Fruit fly (Drosophila melanogaster) whole organism, embryonic: Measurements from ENCODE around the gene Scox.

ENCODE experiments used
- Asciz ChIP-seq: fragments of 200-800 bp; sonication (Bioruptor generic); optimal IDR thresholded peaks from 2 replicates; lab custom pipeline; 2017; ENCODE audit warnings: missing biosample characterization, mild to moderate bottlenecking, missing genetic modification characterization, missing genetic modification reagents
- Awh ChIP-seq: fragments of 200-800 bp; sonication (Bioruptor generic); IDR thresholded peaks from 2 replicates; pipeline ENCODE4, ENCODE4 v1.3.6; 2022; ENCODE audit warnings: missing biosample characterization, missing genetic modification characterization
- BtbVII ChIP-seq: fragments of 200-800 bp; sonication (Bioruptor generic); optimal IDR thresholded peaks from 3 replicates; lab custom pipeline; 2017; ENCODE audit warnings: missing biosample characterization, mild to moderate bottlenecking, missing genetic modification characterization
- CG10366 ChIP-seq: fragments of 200-800 bp; sonication (Bioruptor generic); IDR thresholded peaks from 2 replicates; pipeline ENCODE4 v1.3.6; 2022; ENCODE audit warnings: missing biosample characterization, missing genetic modification characterization
- CG10565 ChIP-seq: fragments of 200-800 bp; sonication (Bioruptor generic); optimal IDR thresholded peaks from 3 replicates; lab custom pipeline; 2016; ENCODE audit warnings: missing biosample characterization, mild to moderate bottlenecking, missing genetic modification characterization
- CG10979 ChIP-seq: fragments of 200-800 bp; sonication (Bioruptor generic); optimal IDR thresholded peaks from 2 replicates; lab custom pipeline; 2018; ENCODE audit warnings: missing biosample characterization, mild to moderate bottlenecking, missing genetic modification characterization, moderate library complexity
- CG11560 ChIP-seq: fragments of 200-800 bp; sonication (Bioruptor generic); IDR thresholded peaks from 3 replicates; pipeline ENCODE4 v1.3.6; 2022; ENCODE audit warnings: missing biosample characterization, missing genetic modification characterization
- CG12299 ChIP-seq: fragments of 200-800 bp; sonication (Bioruptor generic); optimal IDR thresholded peaks from 2 replicates; lab custom pipeline; 2018; ENCODE audit warnings: missing biosample characterization, mild to moderate bottlenecking, missing genetic modification characterization
- CG12391 ChIP-seq: fragments of 200-800 bp; sonication (Bioruptor generic); optimal IDR thresholded peaks from 3 replicates; lab custom pipeline; 2018; ENCODE audit warnings: missing biosample characterization, mild to moderate bottlenecking, missing genetic modification characterization, moderate library complexity
- CG12659 ChIP-seq: fragments of 200-800 bp; sonication (Bioruptor generic); optimal IDR thresholded peaks from 3 replicates; lab custom pipeline; 2017; ENCODE audit warnings: mild to moderate bottlenecking, missing biosample characterization, missing genetic modification reagents, missing genetic modification characterization
- CG14860 ChIP-seq: fragments of 200-800 bp; sonication (Bioruptor generic); IDR thresholded peaks from 3 replicates; pipeline ENCODE4 v1.3.6; 2022; ENCODE audit warnings: missing biosample characterization, missing genetic modification characterization; ENCODE audit not compliant: partially characterized antibody
- CG15073 ChIP-seq: fragments of 200-800 bp; sonication (Bioruptor generic); optimal IDR thresholded peaks from 2 replicates; lab custom pipeline; 2016; ENCODE audit warnings: missing biosample characterization, missing genetic modification characterization
- CG16779 ChIP-seq: fragments of 200-800 bp; sonication (Bioruptor generic); IDR thresholded peaks from 2 replicates; pipeline ENCODE4 v1.3.6; 2022; ENCODE audit warnings: missing biosample characterization, missing genetic modification characterization
- CG16863 ChIP-seq: fragments of 200-800 bp; sonication (Bioruptor generic); optimal IDR thresholded peaks from 3 replicates; lab custom pipeline; 2016; ENCODE audit warnings: missing biosample characterization, missing genetic modification characterization
- CG17361 ChIP-seq: fragments of 200-800 bp; sonication (Bioruptor generic); IDR thresholded peaks from 3 replicates; pipeline ENCODE4 v1.3.6; 2022; ENCODE audit warnings: missing biosample characterization, missing genetic modification characterization
- CG17385 ChIP-seq: fragments of 200-800 bp; sonication (Bioruptor generic); optimal IDR thresholded peaks from 3 replicates; lab custom pipeline; 2018; ENCODE audit warnings: missing biosample characterization, mild to moderate bottlenecking, missing genetic modification characterization
- CG17612 ChIP-seq: fragments of 200-800 bp; sonication (Bioruptor generic); IDR thresholded peaks from 2 replicates; pipeline ENCODE4 v1.3.6; 2022; ENCODE audit warnings: missing biosample characterization, missing genetic modification characterization
- CG17802 ChIP-seq: fragments of 200-800 bp; sonication (Bioruptor generic); optimal IDR thresholded peaks from 2 replicates; lab custom pipeline; 2018; ENCODE audit warnings: missing biosample characterization, mild to moderate bottlenecking, missing genetic modification characterization, moderate library complexity
- CG18764 ChIP-seq: fragments of 200-800 bp; sonication (Bioruptor generic); optimal IDR thresholded peaks from 3 replicates; lab custom pipeline; 2016; ENCODE audit warnings: missing biosample characterization, missing genetic modification characterization
- CG3281 ChIP-seq: fragments of 200-800 bp; sonication (Bioruptor generic); optimal IDR thresholded peaks from 3 replicates; lab custom pipeline; 2017; ENCODE audit warnings: missing biosample characterization, mild to moderate bottlenecking, missing genetic modification characterization
- CG6254 ChIP-seq: fragments of 200-800 bp; sonication (Bioruptor generic); optimal IDR thresholded peaks from 3 replicates; lab custom pipeline; 2017; ENCODE audit warnings: mild to moderate bottlenecking, missing biosample characterization, missing genetic modification reagents, missing genetic modification characterization
- CG8089 ChIP-seq: fragments of 200-800 bp; sonication (Bioruptor generic); optimal IDR thresholded peaks from 3 replicates; lab custom pipeline; 2016; ENCODE audit warnings: missing biosample characterization, missing genetic modification characterization
- CG8924 ChIP-seq: fragments of 200-800 bp; optimal IDR thresholded peaks from 3 replicates; lab custom pipeline; 2019; ENCODE audit warnings: missing biosample characterization, mild to moderate bottlenecking, missing genetic modification characterization, moderate library complexity
- CG9215 ChIP-seq: fragments of 200-800 bp; sonication (Bioruptor generic); IDR thresholded peaks from 2 replicates; pipeline ENCODE4 v1.3.6; 2022; ENCODE audit warnings: missing biosample characterization, missing genetic modification characterization
- CG9817 ChIP-seq: fragments of 200-800 bp; sonication (Bioruptor generic); optimal IDR thresholded peaks from 2 replicates; lab custom pipeline; 2018; ENCODE audit warnings: missing biosample characterization, mild to moderate bottlenecking, missing genetic modification characterization, moderate library complexity
- CHES-1-like ChIP-seq: fragments of 200-800 bp; sonication (Bioruptor generic); optimal IDR thresholded peaks from 2 replicates; lab custom pipeline; 2016; ENCODE audit warnings: missing biosample characterization, missing genetic modification characterization
- Dad ChIP-seq: fragments of 200-800 bp; sonication (Bioruptor generic); optimal IDR thresholded peaks from 3 replicates; lab custom pipeline; 2016; ENCODE audit warnings: missing biosample characterization, missing genetic modification characterization
- E2f1 ChIP-seq: fragments of 200-800 bp; sonication (Bioruptor generic); IDR thresholded peaks from 2 replicates; pipeline ENCODE4 v1.3.6; 2022; ENCODE audit warnings: missing biosample characterization, missing genetic modification characterization
- HmgZ ChIP-seq: fragments of 200-800 bp; sonication (Bioruptor generic); optimal IDR thresholded peaks from 2 replicates; lab custom pipeline; 2018; ENCODE audit warnings: missing biosample characterization, mild to moderate bottlenecking, missing genetic modification characterization
- Hmx ChIP-seq: fragments of 200-800 bp; sonication (Bioruptor generic); optimal IDR thresholded peaks from 2 replicates; lab custom pipeline; 2016; ENCODE audit warnings: missing biosample characterization, missing genetic modification characterization
- Mad ChIP-seq: fragments of 200-800 bp; sonication (Bioruptor generic); optimal IDR thresholded peaks from 2 replicates; lab custom pipeline; 2016; ENCODE audit warnings: missing biosample characterization, missing genetic modification characterization
- Med ChIP-seq: fragments of 200-800 bp; sonication (Bioruptor generic); peaks from one replicate; lab custom pipeline; 2016; ENCODE audit warnings: missing biosample characterization, missing genetic modification characterization, mild to moderate bottlenecking, inconsistent platforms, moderate library complexity
- Nf-YA ChIP-seq: fragments of 200-800 bp; sonication (Bioruptor generic); IDR thresholded peaks from 2 replicates; pipeline ENCODE4 v1.3.6; 2022; ENCODE audit warnings: missing biosample characterization, missing genetic modification characterization
- PHDP ChIP-seq: fragments of 200-800 bp; sonication (Bioruptor generic); optimal IDR thresholded peaks from 3 replicates; lab custom pipeline; 2018; ENCODE audit warnings: missing biosample characterization, mild to moderate bottlenecking, missing genetic modification characterization, moderate library complexity
- Sry-δ ChIP-seq: fragments of 200-800 bp; sonication (Bioruptor generic); optimal IDR thresholded peaks from 2 replicates; lab custom pipeline; 2016; ENCODE audit warnings: missing biosample characterization, missing genetic modification characterization
- YL-1 ChIP-seq: fragments of 200-800 bp; sonication (Bioruptor generic); optimal IDR thresholded peaks from 3 replicates; lab custom pipeline; 2017; ENCODE audit warnings: missing biosample characterization, mild to moderate bottlenecking, missing genetic modification characterization
- cg ChIP-seq: fragments of 200-800 bp; sonication (Bioruptor generic); optimal IDR thresholded peaks from 3 replicates; lab custom pipeline; 2019; ENCODE audit warnings: missing biosample characterization, mild to moderate bottlenecking, missing genetic modification characterization, moderate library complexity
- chif ChIP-seq, 2 experiments: fragments of 200-800 bp; sonication (Bioruptor generic); optimal IDR thresholded peaks; 3 replicates each; lab custom pipeline; 2016; ENCODE audit warnings: missing biosample characterization in 2 of 2, missing genetic modification characterization in 2 of 2
- crc ChIP-seq: fragments of 200-800 bp; sonication (Bioruptor generic); optimal IDR thresholded peaks from 2 replicates; lab custom pipeline; 2016; ENCODE audit warnings: missing biosample characterization, missing genetic modification characterization
- dpn ChIP-seq, 2 experiments: fragments of 200-800 bp; sonication (Bioruptor generic); optimal IDR thresholded peaks; 3 replicates each; lab custom pipeline; 2016; ENCODE audit warnings: missing biosample characterization in 2 of 2, missing genetic modification characterization in 2 of 2
- gce ChIP-seq: fragments of 200-800 bp; sonication (Bioruptor generic); IDR thresholded peaks from 3 replicates; pipeline ENCODE4 v1.3.6; 2022; ENCODE audit warnings: missing biosample characterization, missing genetic modification characterization
- her ChIP-seq: fragments of 200-800 bp; sonication (Bioruptor generic); optimal IDR thresholded peaks from 2 replicates; lab custom pipeline; 2016; ENCODE audit warnings: missing biosample characterization, missing genetic modification characterization
- nau ChIP-seq: fragments of 200-800 bp; sonication (Bioruptor generic); optimal IDR thresholded peaks from 3 replicates; lab custom pipeline; 2017; ENCODE audit warnings: missing biosample characterization, mild to moderate bottlenecking, missing genetic modification characterization, missing genetic modification reagents
- phol ChIP-seq: fragments of 200-800 bp; sonication (Bioruptor generic); optimal IDR thresholded peaks from 3 replicates; lab custom pipeline; 2018; ENCODE audit warnings: missing biosample characterization, mild to moderate bottlenecking, missing genetic modification characterization, moderate library complexity
- rib ChIP-seq: fragments of 200-800 bp; sonication (Bioruptor generic); IDR thresholded peaks from 2 replicates; pipeline ENCODE4 v1.3.6; 2022; ENCODE audit warnings: missing biosample characterization, missing genetic modification characterization
- schlank ChIP-seq: fragments of 200-800 bp; sonication (Bioruptor generic); optimal IDR thresholded peaks from 2 replicates; lab custom pipeline; 2018; ENCODE audit warnings: missing biosample characterization, mild to moderate bottlenecking, missing genetic modification characterization
- sqz ChIP-seq: fragments of 200-800 bp; sonication (Bioruptor generic); optimal IDR thresholded peaks from 3 replicates; lab custom pipeline; 2018; ENCODE audit warnings: missing biosample characterization, mild to moderate bottlenecking, missing genetic modification characterization
- ssp ChIP-seq: fragments of 200-800 bp; sonication (Bioruptor generic); IDR thresholded peaks from 2 replicates; pipeline ENCODE4 v1.3.6; 2022; ENCODE audit warnings: missing biosample characterization, missing genetic modification characterization
- trh ChIP-seq: fragments of 200-800 bp; sonication (Bioruptor generic); optimal IDR thresholded peaks from 2 replicates; lab custom pipeline; 2016; ENCODE audit warnings: missing biosample characterization, missing genetic modification characterization
- usp ChIP-seq: fragments of >200 bp; optimal IDR thresholded peaks from 2 replicates; lab custom pipeline; 2017; ENCODE audit warnings: missing biosample characterization, missing genetic modification characterization

Gene Scox

dm6 chr2L:4981278-4981966 is 12.7 kb upstream of the Scox start, which contains the start of the genes CG8892 and CG34126 (continued):
- TF ChIP-seq cg (GFP tag; lab: Kevin White, UChicago) (no peak), CG12659 (GFP tag; lab: Kevin White, UChicago) (peak; percentile 99), Awh (GFP tag; lab: Robert Waterston, UW) (peak; percentile 81), CG12391 (tag; lab: Kevin White, UChicago) (peak; percentile 98), sqz (GFP tag; lab: Kevin White, UChicago) (peak; percentile 94), CG6254 (GFP tag; lab: Kevin White, UChicago) (peak; percentile 89), CG16779 (GFP tag; lab: Robert Waterston, UW) (peak; percentile 85), Med (GFP tag; lab: Kevin White, UChicago) (peak; percentile 99), CHES-1-like (GFP tag; lab: Kevin White, UChicago) (peak; percentile 96), trh (GFP tag; lab: Kevin White, UChicago) (peak; percentile 96), CG12299 (tag; lab: Kevin White, UChicago) (peak; percentile 92), E2f1 (peak; percentile 94), dpn (GFP tag; optimal IDR thresholded peaks at IDR 0.05; lab: Kevin White, UChicago) (peak; percentile 98), YL-1 (GFP tag; lab: Kevin White, UChicago) (peak; percentile 92), HmgZ (peak; percentile 98), CG15073 (GFP tag; lab: Kevin White, UChicago) (peak; percentile 84), her (GFP tag; lab: Kevin White, UChicago) (peak; percentile 84), CG10366 (GFP tag; lab: Robert Waterston, UW) (peak; percentile 94), ssp (peak; percentile 93), CG17802 (tag; lab: Kevin White, UChicago) (peak; percentile 90), CG8924 (tag; lab: Kevin White, UChicago) (peak; percentile 97), phol (tag; lab: Kevin White, UChicago) (peak; percentile 98), Hmx (GFP tag; lab: Kevin White, UChicago) (peak; percentile 94), Dad (GFP tag; lab: Kevin White, UChicago) (peak; percentile 96), nau (GFP tag; lab: Kevin White, UChicago) (no peak), CG3281 (peak; percentile 97), CG10565 (GFP tag; lab: Kevin White, UChicago) (peak; percentile 92), Mad (GFP tag; lab: Kevin White, UChicago) (peak; percentile 97), CG17361 (GFP tag; lab: Robert Waterston, UW) (peak; percentile 98), CG17612 (peak; percentile 87), PHDP (tag; lab: Kevin White, UChicago) (peak; percentile 96), CG9215 (GFP tag; lab: Robert Waterston, UW) (peak; percentile 97), chif (GFP tag; optimal IDR thresholded peaks at IDR 0.05; lab: Kevin White, UChicago) (peak; percentile 97), Asciz (GFP tag; lab: Kevin White, UChicago) (peak; percentile 93), CG14860 (no peak), Nf-YA (GFP tag; lab: Robert Waterston, UW) (peak; percentile 89), CG9817 (tag; lab: Kevin White, UChicago) (peak; percentile 98), usp (GFP tag; lab: Kevin White, UChicago) (no peak), CG17385 (peak; percentile 93), crc (peak; percentile 85), CG8089 (GFP tag; lab: Kevin White, UChicago) (peak; percentile 95), CG18764 (GFP tag; lab: Kevin White, UChicago) (peak; percentile 97), Sry-δ (GFP tag; lab: Kevin White, UChicago) (peak; percentile 73), CG16863 (GFP tag; lab: Kevin White, UChicago) (peak; percentile 95), schlank (tag; lab: Kevin White, UChicago) (peak; percentile 81), gce (peak; percentile 78; the same call in 2 of the 3 replicates), rib (peak; percentile 93), BtbVII (GFP tag; lab: Kevin White, UChicago) (peak; percentile 97), CG11560 (tag; lab: Robert Waterston, UW) (peak; percentile 90), CG10979 (peak; percentile 95)
